Worm (Caenorhabditis elegans) whole organism, L4/young adult: Measurements from ENCODE around the gene C02F5.3.

Source experiments
- W03F9.2 ChIP-seq: fragments of 150-350 bp; optimal IDR thresholded peaks from 2 replicates; lab custom pipeline; 2014; ENCODE audit warnings: missing biosample characterization, missing genetic modification characterization
- dao-5 ChIP-seq: sonication (generic microtip); optimal IDR thresholded peaks from 2 replicates; lab custom pipeline; 2016; ENCODE audit warnings: missing genotype, missing genetic modification characterization, moderate library complexity, missing compliant biosample characterization
- him-1 ChIP-seq: sonication (generic microtip); optimal IDR thresholded peaks from 2 replicates; lab custom pipeline; 2016; ENCODE audit warnings: missing genotype, missing genetic modification reagents, missing genetic modification characterization, missing compliant biosample characterization

DNA sequence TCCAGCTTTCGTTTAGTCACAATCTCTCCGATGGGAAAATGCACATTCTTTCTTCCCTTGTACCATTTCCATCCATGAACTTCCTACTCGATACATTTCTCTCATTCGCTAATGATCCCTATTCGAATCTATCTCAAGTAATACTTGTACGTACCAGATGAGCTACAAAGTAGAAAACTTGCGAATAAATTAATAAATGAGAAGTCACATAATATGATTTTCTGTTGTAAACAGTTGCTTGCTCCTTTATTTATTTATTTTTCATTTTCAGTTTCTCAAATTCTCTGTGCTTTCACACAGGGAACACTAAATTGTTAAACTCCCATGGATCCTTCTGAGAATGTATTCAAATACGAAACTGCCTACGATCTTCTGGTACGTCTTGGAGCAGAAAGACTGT is 19.5 kb upstream of the C02F5.3 start, which contains the start of gene rfs-1:
- TF ChIP-seq dao-5 (no peak), W03F9.2 (tag; lab: Kevin White, UChicago) (no peak), him-1 (tag; lab: Kevin White, UChicago) (no peak)
